Worm (Caenorhabditis elegans) whole organism, young adult: Measurements from ENCODE around the gene rbf-1.

Source experiments
- F23B12.7 ChIP-seq: sonication (generic microtip); optimal IDR thresholded peaks from 2 replicates; lab custom pipeline; 2017; ENCODE audit warnings: missing genetic modification characterization, mild to moderate bottlenecking, missing compliant biosample characterization, antibody characterized with exemption, moderate library complexity; ENCODE audit not compliant: insufficient read depth
- F33H1.4 ChIP-seq: fragments of 200-800 bp; sonication (Bioruptor generic); IDR thresholded peaks from 2 replicates; pipeline ENCODE4 v1.3.6; 2022; ENCODE audit warnings: missing genetic modification reagents, missing genetic modification characterization, missing compliant biosample characterization
- F39B2.1 ChIP-seq: fragments of 200-800 bp; sonication (Bioruptor generic); IDR thresholded peaks from 2 replicates; pipeline ENCODE4 v1.3.6; 2022; ENCODE audit warnings: missing genetic modification reagents, missing genetic modification characterization, missing compliant biosample characterization
- F52B5.7 ChIP-seq: sonication (generic microtip); optimal IDR thresholded peaks from 2 replicates; lab custom pipeline; 2016; ENCODE audit warnings: mild to moderate bottlenecking, missing genetic modification characterization, missing compliant biosample characterization
- K11D2.4 ChIP-seq: fragments of 200-800 bp; sonication (Bioruptor generic); IDR thresholded peaks from 2 replicates; pipeline ENCODE4 v1.3.6; 2022; ENCODE audit warnings: missing genetic modification reagents, missing genetic modification characterization, missing compliant biosample characterization
- K12H6.12 ChIP-seq: fragments of 200-800 bp; sonication (Bioruptor generic); optimal IDR thresholded peaks from 2 replicates; lab custom pipeline; 2018; ENCODE audit warnings: mild to moderate bottlenecking, missing genetic modification characterization, missing compliant biosample characterization
- T07F8.4 ChIP-seq: sonication (generic microtip); optimal IDR thresholded peaks from 2 replicates; lab custom pipeline; 2016; ENCODE audit warnings: mild to moderate bottlenecking, missing genetic modification characterization, moderate library complexity, missing compliant biosample characterization
- T26A5.8 ChIP-seq: sonication (generic microtip); optimal IDR thresholded peaks from 2 replicates; lab custom pipeline; 2016; ENCODE audit warnings: missing genetic modification characterization, missing compliant biosample characterization
- Y53F4B.3 ChIP-seq: fragments of 200-800 bp; sonication (Bioruptor generic); IDR thresholded peaks from 2 replicates; pipeline ENCODE4 v1.3.6; 2022; ENCODE audit warnings: missing genetic modification reagents, missing genetic modification characterization, missing compliant biosample characterization
- Y53G8AR.9 ChIP-seq: fragments of 200-800 bp; sonication (Bioruptor generic); conservative IDR thresholded peaks from 2 replicates; pipeline ENCODE4 v1.3.6; 2022; ENCODE audit warnings: missing genetic modification reagents, missing genetic modification characterization, missing compliant biosample characterization
- attf-5 ChIP-seq: fragments of 200-800 bp; sonication (Bioruptor generic); optimal IDR thresholded peaks from 2 replicates; lab custom pipeline; 2018; ENCODE audit warnings: mild to moderate bottlenecking, missing genetic modification characterization, missing compliant biosample characterization
- bed-2 ChIP-seq: fragments of 200-800 bp; sonication (Bioruptor generic); IDR thresholded peaks from 2 replicates; pipeline ENCODE4 v1.3.6; 2022; ENCODE audit warnings: missing genetic modification reagents, missing genetic modification characterization, missing compliant biosample characterization
- ccch-3 ChIP-seq: fragments of 200-800 bp; sonication (Bioruptor generic); optimal IDR thresholded peaks from 2 replicates; lab custom pipeline; 2018; ENCODE audit warnings: mild to moderate bottlenecking, missing genetic modification characterization, missing compliant biosample characterization
- cebp-1 ChIP-seq, 2 experiments: fragments of 200-800 bp in 1 of 2; sonication (Bioruptor generic) in 1 of 2; sonication (generic microtip) in 1 of 2; IDR thresholded peaks in 1 of 2; optimal IDR thresholded peaks in 1 of 2; 2 replicates each; pipeline versions ENCODE4 v1.3.6 to Lab custom; 2017 to 2022; ENCODE audit warnings: missing compliant biosample characterization in 2 of 2, missing genetic modification characterization in 2 of 2, mild to moderate bottlenecking in 1 of 2, missing genetic modification reagents in 1 of 2, moderate library complexity in 1 of 2
- ceh-27 ChIP-seq: fragments of 200-800 bp; sonication (Bioruptor generic); optimal IDR thresholded peaks from 2 replicates; lab custom pipeline; 2018; ENCODE audit warnings: mild to moderate bottlenecking, missing genetic modification characterization, moderate library complexity, missing compliant biosample characterization
- ceh-58 ChIP-seq: fragments of 200-800 bp; sonication (Bioruptor generic); IDR thresholded peaks from 2 replicates; pipeline ENCODE4 v1.3.6; 2022; ENCODE audit warnings: missing genetic modification characterization, missing compliant biosample characterization
- chd-7 ChIP-seq: sonication (generic microtip); optimal IDR thresholded peaks from 2 replicates; lab custom pipeline; 2016; ENCODE audit warnings: mild to moderate bottlenecking, missing genetic modification characterization, moderate library complexity, missing compliant biosample characterization
- dox-1 ChIP-seq: fragments of 200-800 bp; sonication (Bioruptor generic); IDR thresholded peaks from 2 replicates; pipeline ENCODE4 v1.3.6; 2022; ENCODE audit warnings: missing genetic modification reagents, missing genetic modification characterization, missing compliant biosample characterization
- dpl-1 ChIP-seq: fragments of 150-350 bp; optimal IDR thresholded peaks from 2 replicates; lab custom pipeline; 2014; ENCODE audit warnings: missing biosample characterization, missing genetic modification reagents, missing genetic modification characterization
- lsy-27 ChIP-seq: sonication (generic microtip); optimal IDR thresholded peaks from 2 replicates; lab custom pipeline; 2017; ENCODE audit warnings: missing genetic modification characterization, mild to moderate bottlenecking, missing compliant biosample characterization, antibody characterized with exemption, missing genotype, borderline replicate concordance; ENCODE audit not compliant: insufficient read depth
- madf-3 ChIP-seq: fragments of 200-800 bp; sonication (Bioruptor generic); IDR thresholded peaks from 2 replicates; pipeline ENCODE4 v1.3.6; 2022; ENCODE audit warnings: missing genetic modification reagents, missing genetic modification characterization, missing compliant biosample characterization
- madf-6 ChIP-seq: fragments of 200-800 bp; sonication (Bioruptor generic); IDR thresholded peaks from 2 replicates; pipeline ENCODE4 v1.3.6; 2022; ENCODE audit warnings: missing genetic modification reagents, missing genetic modification characterization, missing compliant biosample characterization
- mcd-1 ChIP-seq: fragments of 200-800 bp; sonication (Bioruptor generic); IDR thresholded peaks from 2 replicates; pipeline ENCODE4 v1.3.6; 2022; ENCODE audit warnings: missing genetic modification reagents, missing genetic modification characterization, missing compliant biosample characterization
- nhr-120 ChIP-seq: fragments of 200-800 bp; sonication (Bioruptor generic); IDR thresholded peaks from 2 replicates; pipeline ENCODE4 v1.3.6; 2022; ENCODE audit warnings: missing genetic modification characterization, missing compliant biosample characterization
- nhr-90 ChIP-seq: sonication (generic microtip); optimal IDR thresholded peaks from 2 replicates; lab custom pipeline; 2016; ENCODE audit warnings: missing genotype, mild to moderate bottlenecking, missing genetic modification characterization, missing compliant biosample characterization
- rec-8 ChIP-seq, 2 experiments: sonication (generic microtip); optimal IDR thresholded peaks; 2 replicates each; lab custom pipeline; 2016; ENCODE audit warnings: mild to moderate bottlenecking in 2 of 2, missing genetic modification characterization in 2 of 2, missing genetic modification reagents in 2 of 2, missing genotype in 2 of 2, missing biosample characterization in 1 of 2, missing compliant biosample characterization in 1 of 2, moderate library complexity in 1 of 2
- rpc-1 ChIP-seq, 2 experiments: fragments of 150-350 bp in 1 of 2; sonication (generic microtip) in 1 of 2; optimal IDR thresholded peaks; 2 replicates each; lab custom pipeline; 2014 to 2018; ENCODE audit warnings: missing biosample characterization in 1 of 2, missing genetic modification characterization in 1 of 2, missing genetic modification reagents in 1 of 2, missing genotype in 1 of 2
- snpc-1.3 ChIP-seq: sonication (generic microtip); optimal IDR thresholded peaks from 2 replicates; lab custom pipeline; 2017; ENCODE audit warnings: missing genetic modification characterization, mild to moderate bottlenecking, missing compliant biosample characterization, antibody characterized with exemption, moderate library complexity, missing genotype, missing genetic modification reagents; ENCODE audit not compliant: insufficient read depth
- somi-1 ChIP-seq: fragments of 200-800 bp; sonication (Bioruptor generic); optimal IDR thresholded peaks from 2 replicates; lab custom pipeline; 2018; ENCODE audit warnings: mild to moderate bottlenecking, missing genetic modification characterization, missing compliant biosample characterization
- tbx-9 ChIP-seq: sonication (generic microtip); optimal IDR thresholded peaks from 2 replicates; lab custom pipeline; 2016; ENCODE audit warnings: borderline replicate concordance, missing genetic modification characterization, inconsistent platforms, missing compliant biosample characterization
- tlf-1 ChIP-seq: fragments of 200-800 bp; sonication (Bioruptor generic); optimal IDR thresholded peaks from 2 replicates; lab custom pipeline; 2018; ENCODE audit warnings: mild to moderate bottlenecking, missing genetic modification characterization, missing compliant biosample characterization
- xnd-1 ChIP-seq: sonication (generic microtip); optimal IDR thresholded peaks from 2 replicates; lab custom pipeline; 2016; ENCODE audit warnings: missing genotype, missing genetic modification reagents, missing genetic modification characterization, missing compliant biosample characterization
- zim-3 ChIP-seq: sonication (generic microtip); optimal IDR thresholded peaks from 2 replicates; lab custom pipeline; 2017; ENCODE audit warnings: mild to moderate bottlenecking, missing genetic modification characterization, moderate library complexity, missing compliant biosample characterization
- ztf-22 ChIP-seq: fragments of 200-800 bp; sonication (Bioruptor generic); optimal IDR thresholded peaks from 2 replicates; lab custom pipeline; 2018; ENCODE audit warnings: mild to moderate bottlenecking, missing genetic modification characterization, moderate library complexity, missing compliant biosample characterization
- ztf-25 ChIP-seq: fragments of 200-800 bp; sonication (Bioruptor generic); IDR thresholded peaks from 2 replicates; pipeline ENCODE4 v1.3.6; 2022; ENCODE audit warnings: missing genetic modification reagents, missing genetic modification characterization, missing compliant biosample characterization

rbf-1 gene

ce11 chrIII:6746008-6746407 lies 70.4 kb downstream of the rbf-1 start, which contains the start of gene dig-1 (continued):
- TF ChIP-seq somi-1 (GFP tag; lab: Kevin White, UChicago), result no peak
- TF ChIP-seq lsy-27, result no peak

- TF ChIP-seq mcd-1 (GFP tag; lab: Robert Waterston, UW) (no peak), zim-3 (tag; lab: Kevin White, UChicago) (no peak), ccch-3 (GFP tag; lab: Kevin White, UChicago) (no peak), tbx-9 (tag; lab: Kevin White, UChicago) (no peak), K12H6.12 (tag; lab: Kevin White, UChicago) (no peak), dpl-1 (GFP tag; lab: Kevin White, UChicago) (no peak), T26A5.8 (tag; lab: Kevin White, UChicago) (no peak), F23B12.7 (no peak), cebp-1 (GFP tag; IDR thresholded peaks at IDR 0.05; lab: Robert Waterston, UW) (no peak), cebp-1 (tag; optimal IDR thresholded peaks at IDR 0.05; lab: Kevin White, UChicago) (no peak), ztf-25 (GFP tag; lab: Robert Waterston, UW) (no peak), F52B5.7 (tag; lab: Kevin White, UChicago) (no peak), nhr-90 (tag; lab: Kevin White, UChicago) (no peak), attf-5 (GFP tag; lab: Kevin White, UChicago) (no peak), madf-3 (GFP tag; lab: Robert Waterston, UW) (no peak), ceh-27 (no peak), tlf-1 (GFP tag; lab: Kevin White, UChicago) (no peak), xnd-1 (tag; lab: Kevin White, UChicago) (no peak), nhr-120 (no peak)
Observed at ce11 chrIII:6746668-6747067, 71.1 kb downstream of the rbf-1 start.

ce11 chrIII:6752612-6753011 lies 77.1 kb downstream of the rbf-1 start:
- no peak for TF ChIP-seq bed-2 (GFP tag; lab: Robert Waterston, UW)
- no peak for TF ChIP-seq F52B5.7 (tag; lab: Kevin White, UChicago)
- TF ChIP-seq K11D2.4 (GFP tag; lab: Robert Waterston, UW), result no peak
- no peak for TF ChIP-seq Y53F4B.3 (GFP tag; lab: Robert Waterston, UW)
- no peak for TF ChIP-seq dox-1 (GFP tag; lab: Robert Waterston, UW)
- TF ChIP-seq snpc-1.3 (tag; lab: Kevin White, UChicago), result no peak
- no peak for TF ChIP-seq attf-5 (GFP tag; lab: Kevin White, UChicago)
- no peak for TF ChIP-seq mcd-1 (GFP tag; lab: Robert Waterston, UW)
- no peak for TF ChIP-seq F33H1.4 (GFP tag; lab: Robert Waterston, UW)
- TF ChIP-seq zim-3 (tag; lab: Kevin White, UChicago), result no peak
- no peak for TF ChIP-seq rpc-1 (optimal IDR thresholded peaks at IDR 0.05; lab: Kevin White, UChicago)
- TF ChIP-seq rpc-1 (tag; optimal IDR thresholded peaks at IDR 0.05; lab: Kevin White, UChicago), result no peak
- no peak for TF ChIP-seq tbx-9 (tag; lab: Kevin White, UChicago)
- TF ChIP-seq T07F8.4 (tag; lab: Kevin White, UChicago), result no peak
- no peak for TF ChIP-seq F39B2.1 (GFP tag; lab: Robert Waterston, UW)
- TF ChIP-seq ztf-22, result no peak
- no peak for TF ChIP-seq rec-8 (tag; optimal IDR thresholded peaks at IDR 0.05; lab: Kevin White, UChicago)
- no peak for TF ChIP-seq ceh-58 (GFP tag; lab: Robert Waterston, UW)
- no peak for TF ChIP-seq madf-6
- no peak for TF ChIP-seq chd-7 (tag; lab: Kevin White, UChicago)
- no peak for TF ChIP-seq Y53G8AR.9 (GFP tag; lab: Robert Waterston, UW)
